Fruit fly (Drosophila melanogaster) whole organism, prepupa: ENCODE results near the gene CG32572.

Experiments used
- Blimp-1 ChIP-seq: fragments of 200-800 bp; sonication (Bioruptor generic); optimal IDR thresholded peaks from 3 replicates; lab custom pipeline; 2017; ENCODE audit warnings: missing biosample characterization, missing genetic modification characterization, mild to moderate bottlenecking, moderate library complexity, missing genetic modification reagents
- CG10631 ChIP-seq: fragments of 200-800 bp; sonication (Bioruptor generic); optimal IDR thresholded peaks from 2 replicates; lab custom pipeline; 2016; ENCODE audit warnings: missing biosample characterization, missing genetic modification characterization
- CG11294 ChIP-seq: fragments of 200-800 bp; sonication (Bioruptor generic); IDR thresholded peaks from 2 replicates; pipeline ENCODE4 v1.3.6; 2022; ENCODE audit warnings: missing biosample characterization, missing genetic modification characterization
- CG15336 ChIP-seq: fragments of 200-800 bp; sonication (Bioruptor generic); IDR thresholded peaks from 2 replicates; pipeline ENCODE4 v1.3.6; 2022; ENCODE audit warnings: missing biosample characterization, missing genetic modification characterization
- CG1621 ChIP-seq: fragments of 200-800 bp; sonication (Bioruptor generic); optimal IDR thresholded peaks from 3 replicates; lab custom pipeline; 2018; ENCODE audit warnings: missing biosample characterization, mild to moderate bottlenecking, missing genetic modification characterization
- CG3032 ChIP-seq: fragments of 200-800 bp; optimal IDR thresholded peaks from 2 replicates; lab custom pipeline; 2019; ENCODE audit warnings: missing biosample characterization, mild to moderate bottlenecking, missing genetic modification characterization, moderate library complexity
- CG32006 ChIP-seq: fragments of 200-800 bp; sonication (Bioruptor generic); optimal IDR thresholded peaks from 3 replicates; lab custom pipeline; 2017; ENCODE audit warnings: missing biosample characterization, mild to moderate bottlenecking, missing genetic modification characterization
- CG34406 ChIP-seq: fragments of 200-800 bp; sonication (Bioruptor generic); optimal IDR thresholded peaks from 3 replicates; lab custom pipeline; 2016; ENCODE audit warnings: missing biosample characterization, missing genetic modification characterization
- CG3919 ChIP-seq: fragments of 200-800 bp; sonication (Bioruptor generic); optimal IDR thresholded peaks from 3 replicates; lab custom pipeline; 2016; ENCODE audit warnings: missing biosample characterization, missing genetic modification characterization
- CG4318 ChIP-seq: fragments of 200-800 bp; sonication (Bioruptor generic); optimal IDR thresholded peaks from 3 replicates; lab custom pipeline; 2017; ENCODE audit warnings: missing biosample characterization, mild to moderate bottlenecking, missing genetic modification characterization
- CG6163 ChIP-seq: fragments of 200-800 bp; sonication (Bioruptor generic); IDR thresholded peaks from 3 replicates; pipeline ENCODE4 v1.3.6; 2022; ENCODE audit warnings: missing biosample characterization, missing genetic modification characterization
- CG6792 ChIP-seq: fragments of 200-800 bp; sonication (Bioruptor generic); optimal IDR thresholded peaks from 3 replicates; lab custom pipeline; 2016; ENCODE audit warnings: missing biosample characterization, missing genetic modification characterization
- CG6808 ChIP-seq: fragments of 200-800 bp; sonication (Bioruptor generic); optimal IDR thresholded peaks from 3 replicates; lab custom pipeline; 2017; ENCODE audit warnings: missing biosample characterization, missing genetic modification characterization, mild to moderate bottlenecking, moderate library complexity, missing genetic modification reagents
- CG6854 ChIP-seq: fragments of 200-800 bp; sonication (Bioruptor generic); optimal IDR thresholded peaks from 2 replicates; lab custom pipeline; 2017; ENCODE audit warnings: missing biosample characterization, mild to moderate bottlenecking, missing genetic modification characterization
- CG7368 ChIP-seq: fragments of 200-800 bp; sonication (Bioruptor generic); optimal IDR thresholded peaks from 3 replicates; lab custom pipeline; 2016; ENCODE audit warnings: missing biosample characterization, missing genetic modification characterization
- CG8319 ChIP-seq: fragments of 200-800 bp; sonication (Bioruptor generic); optimal IDR thresholded peaks from 3 replicates; lab custom pipeline; 2016; ENCODE audit warnings: missing biosample characterization, missing genetic modification characterization
- CG8632 ChIP-seq: fragments of 200-800 bp; sonication (Bioruptor generic); optimal IDR thresholded peaks from 3 replicates; lab custom pipeline; 2016; ENCODE audit warnings: missing biosample characterization, missing genetic modification characterization
- CG9139 ChIP-seq: fragments of 200-800 bp; sonication (Bioruptor generic); optimal IDR thresholded peaks from 3 replicates; lab custom pipeline; 2017; ENCODE audit warnings: missing biosample characterization, mild to moderate bottlenecking, missing genetic modification characterization
- Eip75B ChIP-seq: fragments of 200-800 bp; sonication (Bioruptor generic); optimal IDR thresholded peaks from 3 replicates; lab custom pipeline; 2016; ENCODE audit warnings: missing biosample characterization, missing genetic modification characterization
- Eip78C ChIP-seq: fragments of 200-800 bp; sonication (Bioruptor generic); peaks from one replicate; lab custom pipeline; 2016; ENCODE audit warnings: missing biosample characterization, missing genetic modification characterization
- Eip93F ChIP-seq: fragments of 200-800 bp; sonication (Bioruptor generic); optimal IDR thresholded peaks from 2 replicates; lab custom pipeline; 2016; ENCODE audit warnings: missing biosample characterization, mild to moderate bottlenecking, missing genetic modification characterization
- Ets21C ChIP-seq: fragments of 200-800 bp; sonication (Bioruptor generic); optimal IDR thresholded peaks from 3 replicates; lab custom pipeline; 2016; ENCODE audit warnings: missing biosample characterization, missing genetic modification characterization
- Ets96B ChIP-seq: fragments of 200-800 bp; optimal IDR thresholded peaks from 2 replicates; lab custom pipeline; 2019; ENCODE audit warnings: missing biosample characterization, mild to moderate bottlenecking, missing genetic modification characterization, moderate library complexity
- Gug ChIP-seq: fragments of 200-800 bp; sonication (Bioruptor generic); IDR thresholded peaks from 2 replicates; pipeline ENCODE4 v1.3.6; 2022; ENCODE audit warnings: missing biosample characterization, missing genetic modification characterization
- Hr39 ChIP-seq: fragments of 200-800 bp; sonication (Bioruptor generic); optimal IDR thresholded peaks from 2 replicates; lab custom pipeline; 2016; ENCODE audit warnings: missing biosample characterization, missing genetic modification characterization
- Hr4 ChIP-seq: fragments of 200-800 bp; sonication (Bioruptor generic); optimal IDR thresholded peaks from 3 replicates; lab custom pipeline; 2016; ENCODE audit warnings: missing biosample characterization, missing genetic modification characterization
- Lpt ChIP-seq: fragments of 200-800 bp; sonication (Bioruptor generic); optimal IDR thresholded peaks from 3 replicates; lab custom pipeline; 2016; ENCODE audit warnings: missing biosample characterization, missing genetic modification characterization
- Met ChIP-seq: fragments of 200-800 bp; sonication (Bioruptor generic); optimal IDR thresholded peaks from 3 replicates; lab custom pipeline; 2016; ENCODE audit warnings: missing biosample characterization, missing genetic modification characterization
- OdsH ChIP-seq: fragments of 200-800 bp; sonication (Bioruptor generic); optimal IDR thresholded peaks from 3 replicates; lab custom pipeline; 2016; ENCODE audit warnings: missing biosample characterization, missing genetic modification characterization
- Smox ChIP-seq: fragments of 200-800 bp; sonication (Bioruptor generic); optimal IDR thresholded peaks from 3 replicates; lab custom pipeline; 2016; ENCODE audit warnings: missing biosample characterization, missing genetic modification characterization
- Sox102F ChIP-seq: fragments of 200-800 bp; sonication (Bioruptor generic); optimal IDR thresholded peaks from 2 replicates; lab custom pipeline; 2016; ENCODE audit warnings: missing biosample characterization, mild to moderate bottlenecking, missing genetic modification characterization
- Sox14 ChIP-seq: fragments of 200-800 bp; sonication (Bioruptor generic); optimal IDR thresholded peaks from 3 replicates; lab custom pipeline; 2016; ENCODE audit warnings: missing biosample characterization, missing genetic modification characterization
- Sox15 ChIP-seq: fragments of 200-800 bp; sonication (Bioruptor generic); optimal IDR thresholded peaks from 3 replicates; lab custom pipeline; 2016; ENCODE audit warnings: missing biosample characterization, missing genetic modification characterization
- achi ChIP-seq: fragments of 200-800 bp; sonication (Bioruptor generic); optimal IDR thresholded peaks from 3 replicates; lab custom pipeline; 2016; ENCODE audit warnings: missing biosample characterization, missing genetic modification characterization
- dac ChIP-seq: fragments of 200-800 bp; sonication (Bioruptor generic); optimal IDR thresholded peaks from 2 replicates; lab custom pipeline; 2017; ENCODE audit warnings: missing biosample characterization, mild to moderate bottlenecking, missing genetic modification characterization
- dsx ChIP-seq: fragments of 200-800 bp; optimal IDR thresholded peaks from 3 replicates; lab custom pipeline; 2019; ENCODE audit warnings: missing biosample characterization, mild to moderate bottlenecking, missing genetic modification characterization, moderate library complexity; ENCODE audit not compliant: poor library complexity, severe bottlenecking
- eg ChIP-seq: fragments of 200-800 bp; sonication (Bioruptor generic); IDR thresholded peaks from 3 replicates; pipeline ENCODE4 v1.3.6; 2022; ENCODE audit warnings: missing biosample characterization, missing genetic modification characterization
- fd85E ChIP-seq: fragments of 200-800 bp; sonication (Bioruptor generic); optimal IDR thresholded peaks from 3 replicates; lab custom pipeline; 2016; ENCODE audit warnings: missing biosample characterization, missing genetic modification characterization
- fkh ChIP-seq: fragments of 200-800 bp; sonication (Bioruptor generic); optimal IDR thresholded peaks from 3 replicates; lab custom pipeline; 2017; ENCODE audit warnings: missing biosample characterization, mild to moderate bottlenecking, missing genetic modification characterization, moderate library complexity
- pdm3 ChIP-seq: fragments of 200-800 bp; sonication (Bioruptor generic); optimal IDR thresholded peaks from 3 replicates; lab custom pipeline; 2016; ENCODE audit warnings: missing biosample characterization, missing genetic modification characterization
- salr ChIP-seq, 2 experiments: fragments of 200-800 bp; sonication (Bioruptor generic); optimal IDR thresholded peaks; 3 replicates each; lab custom pipeline; 2016 to 2018; ENCODE audit warnings: missing biosample characterization in 2 of 2, missing genetic modification characterization in 2 of 2, mild to moderate bottlenecking in 1 of 2
- spab ChIP-seq: fragments of 200-800 bp; sonication (Bioruptor generic); optimal IDR thresholded peaks from 2 replicates; lab custom pipeline; 2017; ENCODE audit warnings: missing biosample characterization, mild to moderate bottlenecking, missing genetic modification characterization, missing genetic modification reagents
- ss ChIP-seq, 2 experiments: fragments of 200-800 bp; sonication (Bioruptor generic); optimal IDR thresholded peaks; 2 replicates in 1 of 2; 3 replicates in 1 of 2; lab custom pipeline; 2017 to 2018; ENCODE audit warnings: mild to moderate bottlenecking in 2 of 2, missing biosample characterization in 2 of 2, missing genetic modification characterization in 2 of 2, moderate library complexity in 1 of 2
- svp ChIP-seq: fragments of 200-800 bp; sonication (Bioruptor generic); peaks from one replicate; lab custom pipeline; 2016; ENCODE audit warnings: missing biosample characterization, missing genetic modification characterization
- topi ChIP-seq: fragments of 200-800 bp; sonication (Bioruptor generic); optimal IDR thresholded peaks from 3 replicates; lab custom pipeline; 2016; ENCODE audit warnings: missing biosample characterization, missing genetic modification characterization

CG32572 gene

DNA sequence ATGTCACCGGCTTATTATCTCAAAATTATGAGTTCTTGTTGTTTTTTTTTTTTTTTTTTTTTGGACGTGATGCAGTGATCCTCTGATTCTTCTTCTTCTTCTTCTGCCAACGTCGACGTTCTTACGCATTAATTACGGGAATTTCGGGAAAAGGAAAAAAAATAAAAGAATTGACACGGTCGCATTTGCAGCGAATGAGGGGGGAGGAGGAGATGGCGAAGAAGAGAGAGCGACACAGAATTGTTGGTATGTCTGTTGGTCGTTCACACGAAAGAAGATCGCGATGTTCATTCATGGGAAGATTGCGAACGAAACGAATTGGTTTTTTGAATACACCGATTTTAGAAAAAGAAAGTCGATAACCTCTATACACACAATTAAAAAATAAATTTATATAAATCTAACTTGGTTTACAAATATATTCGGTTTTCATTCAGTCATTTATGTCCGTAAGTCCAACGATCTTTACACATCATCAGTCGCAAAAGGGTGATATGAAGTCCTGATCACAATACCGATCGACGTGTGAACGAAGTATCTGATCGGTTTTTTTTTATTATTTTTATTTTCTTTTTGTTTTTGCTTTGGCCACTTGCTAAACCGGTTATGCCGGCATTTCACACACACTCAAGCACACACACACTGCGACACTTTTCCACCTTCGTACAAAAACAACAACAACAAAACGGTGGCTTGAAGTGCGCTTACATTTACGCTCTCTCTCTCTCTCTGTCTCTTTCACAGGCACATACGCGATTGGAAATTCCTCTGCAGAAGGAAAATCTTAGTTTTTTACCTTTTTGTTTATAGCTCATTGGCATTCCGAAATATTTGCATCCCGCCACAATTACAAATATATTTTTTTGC lies 30.0 kb downstream of the CG32572 start (continued):
- TF ChIP-seq topi (GFP tag; lab: Kevin White, UChicago) (peak; percentile 89), pdm3 (GFP tag; lab: Kevin White, UChicago) (peak; percentile 82), Eip75B (peak; percentile 89), CG11294 (GFP tag; lab: Robert Waterston, UW) (peak; percentile 31; the same call in 1 of the 2 replicates), Eip78C (GFP tag; lab: Kevin White, UChicago) (peak; percentile 97), CG3919 (peak; percentile 84), fd85E (GFP tag; lab: Kevin White, UChicago) (peak; percentile 62), fkh (GFP tag; lab: Kevin White, UChicago) (peak; percentile 1), svp (GFP tag; lab: Kevin White, UChicago) (peak; percentile 90), CG15336 (GFP tag; lab: Robert Waterston, UW) (peak; percentile 89), Ets96B (tag; lab: Kevin White, UChicago) (peak; percentile 85), CG8319 (GFP tag; lab: Kevin White, UChicago) (peak; percentile 63), CG9139 (peak; percentile 95), spab (GFP tag; lab: Kevin White, UChicago) (peak; percentile 91), Sox14 (peak; percentile 71), salr (GFP tag; optimal IDR thresholded peaks at IDR 0.05; lab: Kevin White, UChicago) (peak; percentile 64 to 89), CG4318 (GFP tag; lab: Kevin White, UChicago) (peak; percentile 61), Eip93F (GFP tag; lab: Kevin White, UChicago) (peak; percentile 92), CG34406 (GFP tag; lab: Kevin White, UChicago) (peak; percentile 88), CG8632 (peak; percentile 83), Hr4 (GFP tag; lab: Kevin White, UChicago) (peak; percentile 80), CG6808 (GFP tag; lab: Kevin White, UChicago) (peak; percentile 96), Met (GFP tag; lab: Kevin White, UChicago) (peak; percentile 85), Gug (peak; percentile 64)

DNA sequence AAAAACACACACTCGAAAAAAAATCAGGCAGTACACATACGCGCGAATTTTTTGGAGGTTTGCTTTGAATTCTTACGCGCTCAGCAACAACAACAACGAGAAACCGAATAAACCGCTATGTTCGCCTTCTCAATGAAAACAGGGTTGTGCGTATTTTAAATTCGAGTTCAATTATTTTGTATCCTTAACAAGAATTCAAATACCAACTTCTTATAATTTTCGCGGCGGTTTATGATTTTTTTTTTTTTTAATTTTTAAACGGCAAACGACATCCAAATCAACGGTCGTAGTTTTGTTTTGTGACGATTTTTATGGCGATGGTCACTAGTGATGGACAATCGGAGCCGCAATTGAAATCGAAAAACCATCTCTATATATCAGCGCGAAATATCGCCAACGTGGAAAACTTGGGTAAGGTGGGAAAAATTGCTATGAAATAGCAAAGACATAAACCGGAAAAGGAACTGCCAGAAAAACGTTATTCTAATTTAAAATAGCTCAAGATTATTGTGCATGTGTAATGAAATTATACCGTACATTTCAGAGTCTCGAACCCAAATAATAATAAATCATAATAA lies 30.7 kb downstream of the CG32572 start, which contains the start of gene goe:
TSS of gene goe (minus strand) at position 332 of the 578 bp plus-strand sequence.
- TF ChIP-seq Eip78C (GFP tag; lab: Kevin White, UChicago) (peak; percentile 83), CG6163 (peak; percentile 78), eg (GFP tag; lab: Robert Waterston, UW) (peak; percentile 58; the same call in 2 of the 3 replicates), svp (GFP tag; lab: Kevin White, UChicago) (peak; percentile 80), spab (GFP tag; lab: Kevin White, UChicago) (no peak), Lpt (GFP tag; lab: Kevin White, UChicago) (peak; percentile 5), CG9139 (no peak), Met (GFP tag; lab: Kevin White, UChicago) (peak; percentile 68), fd85E (GFP tag; lab: Kevin White, UChicago) (no peak), Sox102F (GFP tag; lab: Kevin White, UChicago) (peak; percentile 32), Sox14 (peak; percentile 68), Eip75B (peak; percentile 60), CG6854 (GFP tag; lab: Kevin White, UChicago) (peak; percentile 40), CG15336 (GFP tag; lab: Robert Waterston, UW) (no peak), CG8319 (GFP tag; lab: Kevin White, UChicago) (peak; percentile 17), CG7368 (GFP tag; lab: Kevin White, UChicago) (peak; percentile 35), Ets21C (GFP tag; lab: Kevin White, UChicago) (peak; percentile 67), dsx (no peak), CG4318 (GFP tag; lab: Kevin White, UChicago) (no peak), ss (GFP tag; optimal IDR thresholded peaks at IDR 0.05; lab: Kevin White, UChicago) (peak in 1 of 2 experiments; percentile 35), Blimp-1 (no peak), CG32006 (GFP tag; lab: Kevin White, UChicago) (peak; percentile 15), dac (peak; percentile 27), pdm3 (GFP tag; lab: Kevin White, UChicago) (peak; percentile 67), CG10631 (GFP tag; lab: Kevin White, UChicago) (peak; percentile 55), salr (GFP tag; optimal IDR thresholded peaks at IDR 0.05; lab: Kevin White, UChicago) (peak in 1 of 2 experiments; percentile 8), CG1621 (tag; lab: Kevin White, UChicago) (no peak), OdsH (GFP tag; lab: Kevin White, UChicago) (peak; percentile 60), achi (GFP tag; lab: Kevin White, UChicago) (peak; percentile 49), Hr39 (GFP tag; lab: Kevin White, UChicago) (peak; percentile 81), fkh (GFP tag; lab: Kevin White, UChicago) (no peak), CG8632 (peak; percentile 39), Sox15 (GFP tag; lab: Kevin White, UChicago) (peak; percentile 39), Smox (GFP tag; lab: Kevin White, UChicago) (peak; percentile 60), CG6792 (GFP tag; lab: Kevin White, UChicago) (peak; percentile 65), CG3032 (tag; lab: Kevin White, UChicago) (peak; percentile 37)
